Worm (Caenorhabditis elegans): ENCODE data around the gene F12E12.6.

The F12E12.6 gene

ce11 chrII:3736893-3737375, at the start of gene F12E12.6:
Gene F12E12.6 (minus strand): TSS chrII:3736943.
- no peak for TF ChIP-seq snpc-4 (tag; optimal IDR thresholded peaks at IDR 0.05)
- no peak for TF ChIP-seq unc-55 (GFP tag; optimal IDR thresholded peaks at IDR 0.05)
- TF ChIP-seq blmp-1 (tag; optimal IDR thresholded peaks at IDR 0.05; ENCODE audit: insufficient read depth): no peak
- no peak for TF ChIP-seq nhr-23 (tag; optimal IDR thresholded peaks at IDR 0.05)
- TF ChIP-seq nhr-11 (tag; optimal IDR thresholded peaks at IDR 0.05): no peak
- no peak for TF ChIP-seq lin-39 (tag; optimal IDR thresholded peaks at IDR 0.05)
- no peak for TF ChIP-seq ztf-4 (tag; optimal IDR thresholded peaks at IDR 0.05)
- TF ChIP-seq Y55F3AM.14 (GFP tag; optimal IDR thresholded peaks at IDR 0.05): no peak
- TF ChIP-seq nhr-21 (tag; optimal IDR thresholded peaks at IDR 0.05): no peak
- no peak for TF ChIP-seq peb-1 (tag; optimal IDR thresholded peaks at IDR 0.05)
- no peak for TF ChIP-seq nhr-129 (tag; optimal IDR thresholded peaks at IDR 0.05)
- TF ChIP-seq lin-13 (GFP tag; optimal IDR thresholded peaks at IDR 0.05): no peak

DNA sequence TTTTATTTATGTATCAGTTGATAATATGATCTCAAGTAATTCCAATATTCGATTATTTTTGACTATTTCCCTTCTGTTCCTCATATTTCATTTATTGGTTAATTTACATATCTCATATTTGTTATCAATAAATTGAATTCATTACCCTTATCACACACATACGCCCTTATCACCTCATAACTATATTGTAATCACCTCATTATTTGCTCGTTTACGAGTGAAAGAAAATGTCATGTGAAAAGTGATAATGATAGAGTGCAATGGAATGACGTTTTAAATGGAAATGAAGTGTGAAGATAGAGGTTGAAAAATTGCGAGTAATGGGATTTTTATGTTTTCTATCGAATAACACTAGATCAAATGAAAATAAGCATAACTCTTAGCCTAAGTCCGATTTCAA, 49.8 kb upstream of the F12E12.6 start:
- peak; percentile 93 for TF ChIP-seq skn-1 (tag; optimal IDR thresholded peaks at IDR 0.05)
- peak; percentile 27 for TF ChIP-seq sma-3 (GFP tag; optimal IDR thresholded peaks at IDR 0.05)
- no peak for TF ChIP-seq nhr-11 (tag; optimal IDR thresholded peaks at IDR 0.05)
- TF ChIP-seq zag-1 (tag; optimal IDR thresholded peaks at IDR 0.05): no peak
- TF ChIP-seq nhr-237 (tag; optimal IDR thresholded peaks at IDR 0.05): no peak
- TF ChIP-seq gmeb-1 (tag; optimal IDR thresholded peaks at IDR 0.05): peak; percentile 64
- no peak for TF ChIP-seq mbf-1 (tag; optimal IDR thresholded peaks at IDR 0.05)
- TF ChIP-seq ztf-1 (GFP tag; conservative IDR thresholded peaks at IDR 0.05): no peak
- no peak for TF ChIP-seq nhr-77 (tag; optimal IDR thresholded peaks at IDR 0.05)
- TF ChIP-seq unc-39 (tag; optimal IDR thresholded peaks at IDR 0.05): no peak
- TF ChIP-seq fos-1 (tag; optimal IDR thresholded peaks at IDR 0.05): peak; percentile 100
- no peak for TF ChIP-seq unc-55 (GFP tag; optimal IDR thresholded peaks at IDR 0.05)
- no peak for TF ChIP-seq ZK546.5 (tag; optimal IDR thresholded peaks at IDR 0.05)
- peak; percentile 80 for TF ChIP-seq egl-27 (tag; optimal IDR thresholded peaks at IDR 0.05)
- TF ChIP-seq crh-2 (tag; optimal IDR thresholded peaks at IDR 0.05): peak; percentile 78
- peak; percentile 78 for TF ChIP-seq sma-9 (GFP tag; optimal IDR thresholded peaks at IDR 0.05)
- TF ChIP-seq sma-9 (tag; optimal IDR thresholded peaks at IDR 0.05): no peak
- no peak for TF ChIP-seq aly-2 (tag; optimal IDR thresholded peaks at IDR 0.05)

ce11 chrII:3785756-3786155, 49.0 kb upstream of the F12E12.6 start:
- TF ChIP-seq fos-1 (tag; optimal IDR thresholded peaks at IDR 0.05): no peak
- TF ChIP-seq skn-1 (tag; optimal IDR thresholded peaks at IDR 0.05): no peak
- no peak for TF ChIP-seq ceh-82 (tag; optimal IDR thresholded peaks at IDR 0.05)
- TF ChIP-seq dmd-4 (tag; optimal IDR thresholded peaks at IDR 0.05): no peak
- no peak for TF ChIP-seq ceh-16 (tag; optimal IDR thresholded peaks at IDR 0.05)
- no peak for TF ChIP-seq aly-2 (tag; optimal IDR thresholded peaks at IDR 0.05)
- TF ChIP-seq ama-1 (optimal IDR thresholded peaks at IDR 0.05): no peak
- TF ChIP-seq alr-1 (tag; optimal IDR thresholded peaks at IDR 0.05): no peak
- TF ChIP-seq sem-4 (tag; optimal IDR thresholded peaks at IDR 0.05): no peak
- TF ChIP-seq lin-13 (GFP tag; optimal IDR thresholded peaks at IDR 0.05): no peak
- no peak for TF ChIP-seq lsy-2 (tag; optimal IDR thresholded peaks at IDR 0.05)

ce11 chrII:3785257-3785656, 48.5 kb upstream of the F12E12.6 start, which contains the start of gene T24E12.1:
Gene T24E12.1 (plus strand): TSS chrII:3785557.
- TF ChIP-seq nhr-237 (tag; optimal IDR thresholded peaks at IDR 0.05) (no peak), crh-2 (tag; optimal IDR thresholded peaks at IDR 0.05) (no peak), nhr-10 (tag; optimal IDR thresholded peaks at IDR 0.05) (no peak), nhr-77 (tag; optimal IDR thresholded peaks at IDR 0.05) (no peak), ztf-4 (tag; optimal IDR thresholded peaks at IDR 0.05) (no peak), sma-9 (GFP tag; optimal IDR thresholded peaks at IDR 0.05) (no peak), sma-9 (tag; optimal IDR thresholded peaks at IDR 0.05) (no peak), ceh-82 (tag; optimal IDR thresholded peaks at IDR 0.05) (no peak), F13H6.1 (tag; optimal IDR thresholded peaks at IDR 0.05) (no peak), Y55F3AM.14 (GFP tag; optimal IDR thresholded peaks at IDR 0.05) (no peak), alr-1 (tag; optimal IDR thresholded peaks at IDR 0.05) (no peak), nhr-21 (tag; optimal IDR thresholded peaks at IDR 0.05) (no peak), ztf-1 (GFP tag; conservative IDR thresholded peaks at IDR 0.05) (no peak), ztf-11 (tag; optimal IDR thresholded peaks at IDR 0.05) (no peak)

Measured in whole organism, L2 larva.